Fruit fly (Drosophila melanogaster) whole organism, embryonic: ENCODE data around the gene woc.

Experiments used
- Atf-2 ChIP-seq: fragments of 200-800 bp; sonication (Bioruptor generic); optimal IDR thresholded peaks from 2 replicates; lab custom pipeline; 2016; ENCODE audit warnings: missing biosample characterization, missing genetic modification characterization
- Bdp1 ChIP-seq: fragments of 200-800 bp; sonication (Bioruptor generic); optimal IDR thresholded peaks from 3 replicates; lab custom pipeline; 2016; ENCODE audit warnings: missing biosample characterization, missing genetic modification characterization
- CG10267 ChIP-seq: fragments of 200-800 bp; sonication (Bioruptor generic); optimal IDR thresholded peaks from 2 replicates; lab custom pipeline; 2018; ENCODE audit warnings: missing biosample characterization, mild to moderate bottlenecking, missing genetic modification characterization, moderate library complexity
- CG10979 ChIP-seq: fragments of 200-800 bp; sonication (Bioruptor generic); optimal IDR thresholded peaks from 2 replicates; lab custom pipeline; 2018; ENCODE audit warnings: missing biosample characterization, mild to moderate bottlenecking, missing genetic modification characterization, moderate library complexity
- CG12155 ChIP-seq: fragments of 200-800 bp; sonication (Bioruptor generic); optimal IDR thresholded peaks from 3 replicates; lab custom pipeline; 2016; ENCODE audit warnings: missing biosample characterization, missing genetic modification characterization
- CG1233 ChIP-seq: fragments of 200-800 bp; sonication (Bioruptor generic); optimal IDR thresholded peaks from 4 replicates; lab custom pipeline; 2018; ENCODE audit warnings: missing biosample characterization, mild to moderate bottlenecking, missing genetic modification characterization
- CG12942 ChIP-seq: fragments of 200-800 bp; sonication (Bioruptor generic); optimal IDR thresholded peaks from 3 replicates; lab custom pipeline; 2016; ENCODE audit warnings: missing biosample characterization, missing genetic modification characterization
- CG13424 ChIP-seq: fragments of 200-800 bp; sonication (Bioruptor generic); optimal IDR thresholded peaks from 2 replicates; lab custom pipeline; 2019; ENCODE audit warnings: missing biosample characterization, mild to moderate bottlenecking, missing genetic modification characterization, moderate library complexity
- CG14050 ChIP-seq: fragments of 200-800 bp; sonication (Bioruptor generic); IDR thresholded peaks from 3 replicates; pipeline ENCODE4 v1.3.6; 2022; ENCODE audit warnings: missing biosample characterization, missing genetic modification characterization
- CG15479 ChIP-seq: fragments of 200-800 bp; sonication (Bioruptor generic); optimal IDR thresholded peaks from 3 replicates; lab custom pipeline; 2019; ENCODE audit warnings: missing biosample characterization, mild to moderate bottlenecking, missing genetic modification characterization, moderate library complexity
- CG17802 ChIP-seq: fragments of 200-800 bp; sonication (Bioruptor generic); optimal IDR thresholded peaks from 2 replicates; lab custom pipeline; 2018; ENCODE audit warnings: missing biosample characterization, mild to moderate bottlenecking, missing genetic modification characterization, moderate library complexity
- CG2889 ChIP-seq: fragments of 200-800 bp; sonication (Bioruptor generic); IDR thresholded peaks from 3 replicates; pipeline ENCODE4 v1.3.6; 2022; ENCODE audit warnings: missing biosample characterization, missing genetic modification characterization
- CG30403 ChIP-seq: fragments of 200-800 bp; sonication (Bioruptor generic); optimal IDR thresholded peaks from 3 replicates; lab custom pipeline; 2016; ENCODE audit warnings: missing biosample characterization, missing genetic modification characterization
- CG4820 ChIP-seq: fragments of 200-800 bp; sonication (Bioruptor generic); optimal IDR thresholded peaks from 3 replicates; lab custom pipeline; 2016; ENCODE audit warnings: missing biosample characterization, missing genetic modification characterization
- CG6272 ChIP-seq: fragments of 200-800 bp; sonication (Bioruptor generic); IDR thresholded peaks from 2 replicates; pipeline ENCODE4 v1.3.6; 2022; ENCODE audit warnings: missing biosample characterization, missing genetic modification characterization
- CG7357 ChIP-seq: fragments of 200-800 bp; sonication (Bioruptor generic); IDR thresholded peaks from 3 replicates; pipeline ENCODE4 v1.3.6; 2022; ENCODE audit warnings: missing biosample characterization, missing genetic modification characterization
- CG8359 ChIP-seq: fragments of 200-800 bp; sonication (Bioruptor generic); optimal IDR thresholded peaks from 2 replicates; lab custom pipeline; 2017; ENCODE audit warnings: missing biosample characterization, mild to moderate bottlenecking, missing genetic modification characterization, borderline replicate concordance
- CG8388 ChIP-seq: fragments of 200-800 bp; sonication (Bioruptor generic); optimal IDR thresholded peaks from 2 replicates; lab custom pipeline; 2019; ENCODE audit warnings: missing biosample characterization, mild to moderate bottlenecking, missing genetic modification characterization, moderate library complexity
- CG9215 ChIP-seq: fragments of 200-800 bp; sonication (Bioruptor generic); IDR thresholded peaks from 2 replicates; pipeline ENCODE4 v1.3.6; 2022; ENCODE audit warnings: missing biosample characterization, missing genetic modification characterization
- CG9437 ChIP-seq: fragments of 200-800 bp; sonication (Bioruptor generic); optimal IDR thresholded peaks from 2 replicates; lab custom pipeline; 2018; ENCODE audit warnings: missing biosample characterization, mild to moderate bottlenecking, missing genetic modification characterization
- CG9727 ChIP-seq: fragments of 200-800 bp; sonication (Bioruptor generic); optimal IDR thresholded peaks from 3 replicates; lab custom pipeline; 2017; ENCODE audit warnings: missing biosample characterization, mild to moderate bottlenecking, missing genetic modification characterization
- Camta ChIP-seq: fragments of 200-800 bp; sonication (Bioruptor generic); optimal IDR thresholded peaks from 2 replicates; lab custom pipeline; 2016; ENCODE audit warnings: missing biosample characterization, missing genetic modification characterization
- CoRest ChIP-seq: fragments of 200-800 bp; sonication (Bioruptor generic); optimal IDR thresholded peaks from 3 replicates; lab custom pipeline; 2018; ENCODE audit warnings: missing biosample characterization, mild to moderate bottlenecking, missing genetic modification characterization, moderate library complexity
- Dbx ChIP-seq: fragments of 200-800 bp; sonication (Bioruptor generic); IDR thresholded peaks from 3 replicates; pipeline ENCODE4 v1.3.6; 2022; ENCODE audit warnings: missing biosample characterization, missing genetic modification characterization
- Dip3 ChIP-seq: fragments of 200-800 bp; sonication (Bioruptor generic); optimal IDR thresholded peaks from 3 replicates; lab custom pipeline; 2016; ENCODE audit warnings: missing biosample characterization, missing genetic modification characterization
- H15 ChIP-seq: fragments of 200-800 bp; sonication (Bioruptor generic); IDR thresholded peaks from 3 replicates; pipeline ENCODE4 v1.3.6; 2022; ENCODE audit warnings: missing biosample characterization, missing genetic modification characterization
- HLH54F ChIP-seq: fragments of 200-800 bp; sonication (Bioruptor generic); optimal IDR thresholded peaks from 3 replicates; lab custom pipeline; 2016; ENCODE audit warnings: missing biosample characterization, missing genetic modification characterization
- Hand ChIP-seq: fragments of 200-800 bp; sonication (Bioruptor generic); optimal IDR thresholded peaks from 2 replicates; lab custom pipeline; 2017; ENCODE audit warnings: mild to moderate bottlenecking, missing biosample characterization, missing genetic modification reagents, missing genetic modification characterization
- NC2α ChIP-seq: fragments of 200-800 bp; sonication (Bioruptor generic); optimal IDR thresholded peaks from 2 replicates; lab custom pipeline; 2016; ENCODE audit warnings: missing biosample characterization, missing genetic modification characterization
- Rx ChIP-seq: fragments of 200-800 bp; sonication (Bioruptor generic); IDR thresholded peaks from 2 replicates; pipeline ENCODE4 v1.3.6; 2022; ENCODE audit warnings: missing biosample characterization, missing genetic modification characterization
- Xrp1 ChIP-seq: fragments of 200-800 bp; sonication (Bioruptor generic); IDR thresholded peaks from 2 replicates; pipeline ENCODE4 v1.3.6; 2022; ENCODE audit warnings: missing biosample characterization, missing genetic modification characterization
- ab ChIP-seq: fragments of 200-800 bp; sonication (Bioruptor generic); optimal IDR thresholded peaks from 2 replicates; lab custom pipeline; 2016; ENCODE audit warnings: missing biosample characterization, missing genetic modification characterization
- corto ChIP-seq: fragments of 200-800 bp; sonication (Bioruptor generic); optimal IDR thresholded peaks from 2 replicates; lab custom pipeline; 2016; ENCODE audit warnings: missing biosample characterization, mild to moderate bottlenecking, missing genetic modification characterization, moderate library complexity
- crp ChIP-seq, 2 experiments: fragments of 200-800 bp; sonication (Bioruptor generic); optimal IDR thresholded peaks; 2 replicates in 1 of 2; 3 replicates in 1 of 2; lab custom pipeline; 2017; ENCODE audit warnings: missing biosample characterization in 2 of 2, missing genetic modification characterization in 2 of 2, mild to moderate bottlenecking in 1 of 2, moderate library complexity in 1 of 2
- dmrt99B ChIP-seq: fragments of 200-800 bp; sonication (Bioruptor generic); optimal IDR thresholded peaks from 2 replicates; lab custom pipeline; 2018; ENCODE audit warnings: missing biosample characterization, mild to moderate bottlenecking, missing genetic modification characterization, moderate library complexity
- esg ChIP-seq: fragments of 200-800 bp; sonication (Bioruptor generic); conservative IDR thresholded peaks from 2 replicates; pipeline ENCODE4 v1.3.6; 2022; ENCODE audit warnings: missing biosample characterization, missing genetic modification characterization
- gem ChIP-seq: fragments of 200-800 bp; sonication (Bioruptor generic); optimal IDR thresholded peaks from 2 replicates; lab custom pipeline; 2019; ENCODE audit warnings: missing biosample characterization, mild to moderate bottlenecking, missing genetic modification characterization, moderate library complexity
- inv ChIP-seq: fragments of 200-800 bp; sonication (Bioruptor generic); IDR thresholded peaks from 2 replicates; pipeline ENCODE4 v1.3.6; 2022; ENCODE audit warnings: missing biosample characterization, missing genetic modification characterization; ENCODE audit not compliant: partially characterized antibody
- jumu ChIP-seq: fragments of 200-800 bp; sonication (Bioruptor generic); optimal IDR thresholded peaks from 3 replicates; lab custom pipeline; 2016; ENCODE audit warnings: missing biosample characterization, missing genetic modification characterization
- lab ChIP-seq: fragments of 200-800 bp; sonication (Bioruptor generic); optimal IDR thresholded peaks from 3 replicates; lab custom pipeline; 2017; ENCODE audit warnings: missing biosample characterization, missing genetic modification characterization, mild to moderate bottlenecking, moderate library complexity, missing genetic modification reagents
- mirr ChIP-seq: fragments of 200-800 bp; sonication (Bioruptor generic); optimal IDR thresholded peaks from 3 replicates; lab custom pipeline; 2018; ENCODE audit warnings: missing biosample characterization, mild to moderate bottlenecking, missing genetic modification characterization
- mld ChIP-seq: fragments of 200-800 bp; sonication (Bioruptor generic); IDR thresholded peaks from 3 replicates; pipeline ENCODE4 v1.3.6; 2022; ENCODE audit warnings: missing biosample characterization, missing genetic modification characterization; ENCODE audit not compliant: partially characterized antibody
- pb ChIP-seq: fragments of 200-800 bp; sonication (Bioruptor generic); optimal IDR thresholded peaks from 3 replicates; lab custom pipeline; 2016; ENCODE audit warnings: missing biosample characterization, missing genetic modification characterization
- pita ChIP-seq: fragments of 200-800 bp; sonication (Bioruptor generic); optimal IDR thresholded peaks from 2 replicates; lab custom pipeline; 2017; ENCODE audit warnings: missing biosample characterization, mild to moderate bottlenecking, missing genetic modification characterization
- pum ChIP-seq: fragments of 200-800 bp; sonication (Bioruptor generic); optimal IDR thresholded peaks from 2 replicates; lab custom pipeline; 2016; ENCODE audit warnings: missing biosample characterization, missing genetic modification characterization
- schlank ChIP-seq: fragments of 200-800 bp; sonication (Bioruptor generic); optimal IDR thresholded peaks from 2 replicates; lab custom pipeline; 2018; ENCODE audit warnings: missing biosample characterization, mild to moderate bottlenecking, missing genetic modification characterization
- sob ChIP-seq: fragments of 200-800 bp; sonication (Bioruptor generic); IDR thresholded peaks from 2 replicates; pipeline ENCODE4 v1.3.6; 2022; ENCODE audit warnings: missing biosample characterization, missing genetic modification characterization
- stwl ChIP-seq: fragments of 200-800 bp; sonication (Bioruptor generic); optimal IDR thresholded peaks from 3 replicates; lab custom pipeline; 2018; ENCODE audit warnings: missing biosample characterization, mild to moderate bottlenecking, missing genetic modification characterization, moderate library complexity
- unpg ChIP-seq: fragments of 200-800 bp; sonication (Bioruptor generic); optimal IDR thresholded peaks from 3 replicates; lab custom pipeline; 2018; ENCODE audit warnings: missing biosample characterization, mild to moderate bottlenecking, missing genetic modification characterization, moderate library complexity
- usp ChIP-seq: fragments of >200 bp; optimal IDR thresholded peaks from 2 replicates; lab custom pipeline; 2017; ENCODE audit warnings: missing biosample characterization, missing genetic modification characterization

woc gene

dm6 chr3R:27282286-27282685 lies 18.4 kb upstream of the woc start, which contains the start of gene mrt (continued):
- TF ChIP-seq mirr (GFP tag; lab: Kevin White, UChicago) (peak; percentile 18), CG9215 (GFP tag; lab: Robert Waterston, UW) (peak; percentile 40; the same call in 1 of the 2 replicates), jumu (GFP tag; lab: Kevin White, UChicago) (peak; percentile 18), esg (GFP tag; lab: Robert Waterston, UW) (peak; percentile 38), CG12942 (GFP tag; lab: Kevin White, UChicago) (peak; percentile 21), H15 (peak; percentile 41; the same call in 1 of the 3 replicates), CG15479 (GFP tag; lab: Kevin White, UChicago) (no peak), CoRest (tag; lab: Kevin White, UChicago) (peak; percentile 60), schlank (peak; percentile 37), NC2α (GFP tag; lab: Kevin White, UChicago) (no peak), Dip3 (GFP tag; lab: Kevin White, UChicago) (peak; percentile 77), Atf-2 (GFP tag; lab: Kevin White, UChicago) (peak; percentile 46), CG13424 (tag; lab: Kevin White, UChicago) (peak; percentile 43), CG14050 (peak; percentile 17; the same call in 2 of the 3 replicates), dmrt99B (tag; lab: Kevin White, UChicago) (peak; percentile 61), CG4820 (peak; percentile 14), Dbx (GFP tag; lab: Robert Waterston, UW) (peak; percentile 70), CG8388 (peak; percentile 100), mld (no peak), crp (GFP tag; optimal IDR thresholded peaks at IDR 0.05; lab: Kevin White, UChicago) (no peak), CG12155 (peak; percentile 45), Hand (GFP tag; lab: Kevin White, UChicago) (peak; percentile 18), CG10267 (tag; lab: Kevin White, UChicago) (peak; percentile 15), pum (peak; percentile 54), CG9727 (GFP tag; lab: Kevin White, UChicago) (peak; percentile 52), corto (GFP tag; lab: Kevin White, UChicago) (no peak), CG9437 (GFP tag; lab: Kevin White, UChicago) (peak; percentile 16), pita (GFP tag; lab: Kevin White, UChicago) (no peak), CG17802 (tag; lab: Kevin White, UChicago) (peak; percentile 40), Camta (peak; percentile 31), gem (peak; percentile 66), usp (GFP tag; lab: Kevin White, UChicago) (no peak), CG30403 (GFP tag; lab: Kevin White, UChicago) (peak; percentile 70), CG1233 (GFP tag; lab: Kevin White, UChicago) (peak; percentile 33), inv (GFP tag; lab: Robert Waterston, UW) (no peak), ab (GFP tag; lab: Kevin White, UChicago) (peak; percentile 33), Xrp1 (GFP tag; lab: Robert Waterston, UW) (peak; percentile 39; the same call in 1 of the 2 replicates), Rx (GFP tag; lab: Robert Waterston, UW) (no peak), CG8359 (GFP tag; lab: Kevin White, UChicago) (no peak), sob (GFP tag; lab: Robert Waterston, UW) (peak; percentile 39; the same call in 1 of the 2 replicates), unpg (GFP tag; lab: Kevin White, UChicago) (peak; percentile 56), lab (GFP tag; lab: Kevin White, UChicago) (peak; percentile 68), CG7357 (GFP tag; lab: Robert Waterston, UW) (peak; percentile 43; the same call in 1 of the 3 replicates), Bdp1 (GFP tag; lab: Kevin White, UChicago) (peak; percentile 19), CG10979 (peak; percentile 23), CG2889 (0 out of 3 replicates have a peak, but pooled peaks have one; percentile 45), stwl (tag; lab: Kevin White, UChicago) (no peak), CG6272 (no peak), pb (GFP tag; lab: Kevin White, UChicago) (peak; percentile 20), HLH54F (GFP tag; lab: Kevin White, UChicago) (peak; percentile 55)
